Fruit fly (Drosophila melanogaster) whole organism: ENCODE data around the gene elgi.

Experiments
- EcR ChIP-seq, 2 experiments: fragments of >200 bp; optimal IDR thresholded peaks; 2 replicates each; lab custom pipeline; 2017; ENCODE audit warnings: missing biosample characterization in 2 of 2, missing genetic modification characterization in 2 of 2, missing genetic modification reagents in 2 of 2
- pan ChIP-seq: fragments of >200 bp; optimal IDR thresholded peaks from 2 replicates; lab custom pipeline; 2017
- psq ChIP-seq: fragments of >200 bp; optimal IDR thresholded peaks from 2 replicates; lab custom pipeline; 2017

DNA sequence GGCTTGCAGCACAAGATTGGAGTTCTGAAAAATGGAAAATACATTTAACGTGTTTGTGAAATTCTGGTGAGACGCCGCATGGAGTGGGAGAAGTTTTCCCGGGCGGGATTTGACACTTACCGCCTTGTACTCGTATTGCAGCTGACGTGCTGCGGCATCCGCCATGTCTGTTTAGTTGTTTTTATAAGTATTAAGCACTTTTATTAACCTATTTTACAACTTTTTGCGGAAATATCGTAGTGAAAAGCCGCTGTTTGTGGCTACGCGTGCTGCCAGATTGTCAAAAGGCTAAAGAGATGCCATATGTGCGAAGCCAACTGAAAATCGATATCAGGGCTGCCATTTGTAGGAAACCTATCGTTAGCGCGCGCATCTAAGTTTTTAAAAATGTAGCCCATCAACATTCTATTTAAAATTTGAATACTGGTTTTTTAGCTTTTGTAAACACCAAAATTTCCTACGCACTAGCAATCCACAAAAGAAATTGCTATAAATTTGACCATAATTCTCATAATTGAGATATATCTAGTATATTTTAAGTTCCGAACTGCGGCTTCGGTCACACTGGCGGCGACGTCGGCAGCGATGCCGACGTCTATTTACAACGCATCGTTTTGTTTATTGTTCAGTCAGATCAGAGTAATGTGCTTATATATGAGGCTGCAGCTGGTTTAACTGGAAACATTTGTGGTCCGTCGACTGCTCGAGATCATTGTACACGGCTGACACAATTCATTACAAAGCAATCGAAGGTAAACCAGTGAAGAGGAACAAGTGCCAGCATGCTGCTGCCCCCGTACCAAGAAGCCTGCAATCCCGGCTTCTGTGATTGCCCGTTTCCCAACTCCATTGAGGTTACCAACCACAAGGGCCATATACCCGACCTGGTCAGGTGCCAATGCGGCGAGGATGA is 11.5 kb downstream of the elgi start, which contains the start of the genes Brr2 and CG10516:
- TF ChIP-seq pan (lab: Kevin White, UChicago) (no peak), EcR (GFP tag; optimal IDR thresholded peaks at IDR 0.05; lab: Kevin White, UChicago) (no peak), psq (no peak)
